Fruit fly (Drosophila melanogaster) whole organism, wandering third instar larva: Measurements from ENCODE around the gene CG5895.

ENCODE experiments used
- Abd-B ChIP-seq: fragments of >200 bp; optimal IDR thresholded peaks from 2 replicates; lab custom pipeline; 2017; ENCODE audit warnings: missing biosample characterization, missing genetic modification characterization
- Jra ChIP-seq: sonication (Bioruptor generic); optimal IDR thresholded peaks from 2 replicates; lab custom pipeline; 2016; ENCODE audit warnings: missing biosample characterization, missing genetic modification characterization
- br ChIP-seq: fragments of 200-800 bp; sonication (Bioruptor generic); optimal IDR thresholded peaks from 2 replicates; lab custom pipeline; 2016; ENCODE audit warnings: missing biosample characterization, missing genetic modification characterization
- fru ChIP-seq: fragments of 200-800 bp; sonication (Bioruptor generic); optimal IDR thresholded peaks from 3 replicates; lab custom pipeline; 2016; ENCODE audit warnings: missing biosample characterization, mild to moderate bottlenecking, missing genetic modification characterization
- h ChIP-seq: fragments of 200-800 bp; sonication (Bioruptor generic); optimal IDR thresholded peaks from 3 replicates; lab custom pipeline; 2016; ENCODE audit warnings: missing biosample characterization, mild to moderate bottlenecking, missing genetic modification characterization
- pan ChIP-seq: fragments of >200 bp; optimal IDR thresholded peaks from 2 replicates; lab custom pipeline; 2017
- rgr ChIP-seq: fragments of 200-800 bp; sonication (Bioruptor generic); optimal IDR thresholded peaks from 3 replicates; lab custom pipeline; 2016; ENCODE audit warnings: missing biosample characterization, mild to moderate bottlenecking, missing genetic modification characterization
- usp ChIP-seq: fragments of >200 bp; optimal IDR thresholded peaks from 2 replicates; lab custom pipeline; 2017; ENCODE audit warnings: missing biosample characterization, missing genetic modification characterization

- TF ChIP-seq Abd-B (GFP tag; lab: Kevin White, UChicago) (peak; percentile 84), rgr (GFP tag; lab: Kevin White, UChicago) (peak; percentile 13), Jra (no peak), usp (GFP tag; lab: Kevin White, UChicago) (no peak), pan (peak; percentile 82), br (GFP tag; lab: Kevin White, UChicago) (no peak), h (GFP tag; lab: Kevin White, UChicago) (peak; percentile 41), fru (GFP tag; lab: Kevin White, UChicago) (peak; percentile 1)
These were observed 17.1 kb downstream of the CG5895 start for dm6 chr3L:16052145-16053025.
